Fruit fly (Drosophila melanogaster) whole organism, prepupa: Measurements from ENCODE around the gene CG9777.

Experiments
- Blimp-1 ChIP-seq: fragments of 200-800 bp; sonication (Bioruptor generic); optimal IDR thresholded peaks from 3 replicates; lab custom pipeline; 2017; ENCODE audit warnings: missing biosample characterization, missing genetic modification characterization, mild to moderate bottlenecking, moderate library complexity, missing genetic modification reagents
- CG11762 ChIP-seq: fragments of 200-800 bp; sonication (Bioruptor generic); optimal IDR thresholded peaks from 3 replicates; lab custom pipeline; 2016; ENCODE audit warnings: missing biosample characterization, missing genetic modification characterization; ENCODE audit not compliant: insufficient read depth
- CG1621 ChIP-seq: fragments of 200-800 bp; sonication (Bioruptor generic); optimal IDR thresholded peaks from 3 replicates; lab custom pipeline; 2018; ENCODE audit warnings: missing biosample characterization, mild to moderate bottlenecking, missing genetic modification characterization
- CG4318 ChIP-seq: fragments of 200-800 bp; sonication (Bioruptor generic); optimal IDR thresholded peaks from 3 replicates; lab custom pipeline; 2017; ENCODE audit warnings: missing biosample characterization, mild to moderate bottlenecking, missing genetic modification characterization
- CG6854 ChIP-seq: fragments of 200-800 bp; sonication (Bioruptor generic); optimal IDR thresholded peaks from 2 replicates; lab custom pipeline; 2017; ENCODE audit warnings: missing biosample characterization, mild to moderate bottlenecking, missing genetic modification characterization
- Ets21C ChIP-seq: fragments of 200-800 bp; sonication (Bioruptor generic); optimal IDR thresholded peaks from 3 replicates; lab custom pipeline; 2016; ENCODE audit warnings: missing biosample characterization, missing genetic modification characterization
- Sox102F ChIP-seq: fragments of 200-800 bp; sonication (Bioruptor generic); optimal IDR thresholded peaks from 2 replicates; lab custom pipeline; 2016; ENCODE audit warnings: missing biosample characterization, mild to moderate bottlenecking, missing genetic modification characterization

- TF ChIP-seq CG1621 = no peak
- TF ChIP-seq CG6854 (GFP tag; lab: Kevin White, UChicago) = no peak
- no peak for TF ChIP-seq Sox102F (GFP tag; lab: Kevin White, UChicago)
- TF ChIP-seq Blimp-1 = no peak
- no peak for TF ChIP-seq Ets21C (GFP tag; lab: Kevin White, UChicago)
- TF ChIP-seq CG4318 = no peak
- TF ChIP-seq CG11762 = no peak
These were observed 22.9 kb upstream of the CG9777 start, which contains the start of the genes Nemp and r for dm6 chrX:16654931-16655409.
